Worm (Caenorhabditis elegans) whole organism, mixed stage, embryonic: ENCODE results near the gene gtl-2.

Source experiments
- ceh-83 ChIP-seq: fragments of 200-800 bp; sonication (Bioruptor generic); optimal IDR thresholded peaks from 2 replicates; lab custom pipeline; 2018; ENCODE audit warnings: mild to moderate bottlenecking, missing genetic modification characterization, missing compliant biosample characterization
- elt-1 ChIP-seq: sonication (generic microtip); optimal IDR thresholded peaks from 2 replicates; lab custom pipeline; 2017; ENCODE audit warnings: missing genetic modification characterization, mild to moderate bottlenecking, missing compliant biosample characterization, antibody characterized with exemption, moderate library complexity, borderline replicate concordance; ENCODE audit not compliant: insufficient read depth
- elt-3 ChIP-seq: fragments of 150-350 bp; optimal IDR thresholded peaks from 2 replicates; lab custom pipeline; 2014; ENCODE audit warnings: missing biosample characterization, missing genetic modification characterization
- hlh-1 ChIP-seq: fragments of 150-350 bp; optimal IDR thresholded peaks from 2 replicates; lab custom pipeline; 2014; ENCODE audit warnings: missing biosample characterization, missing genetic modification reagents, missing genetic modification characterization
- lsy-2 ChIP-seq: fragments of 150-350 bp; optimal IDR thresholded peaks from 2 replicates; lab custom pipeline; 2014; ENCODE audit warnings: missing biosample characterization, missing genetic modification characterization
- mab-5 ChIP-seq: fragments of 150-350 bp; optimal IDR thresholded peaks from 2 replicates; lab custom pipeline; 2014; ENCODE audit warnings: missing biosample characterization, missing genetic modification characterization
- nhr-12 ChIP-seq: fragments of 150-350 bp; optimal IDR thresholded peaks from 2 replicates; lab custom pipeline; 2014; ENCODE audit warnings: missing biosample characterization, missing genetic modification characterization
- nhr-28 ChIP-seq: fragments of 150-350 bp; optimal IDR thresholded peaks from 2 replicates; lab custom pipeline; 2014; ENCODE audit warnings: missing biosample characterization, missing genetic modification characterization
- nhr-76 ChIP-seq: sonication (generic microtip); optimal IDR thresholded peaks from 2 replicates; lab custom pipeline; 2017; ENCODE audit warnings: missing biosample characterization, missing genetic modification characterization
- pha-4 ChIP-seq: fragments of 150-350 bp; optimal IDR thresholded peaks from 2 replicates; lab custom pipeline; 2018; ENCODE audit warnings: missing biosample characterization, missing genetic modification reagents, missing genetic modification characterization
- snpc-4 ChIP-seq: fragments of 150-350 bp; optimal IDR thresholded peaks from 2 replicates; lab custom pipeline; 2014; ENCODE audit warnings: missing biosample characterization, missing genetic modification characterization
- tbx-8 ChIP-seq: fragments of 200-800 bp; sonication (Bioruptor generic); optimal IDR thresholded peaks from 2 replicates; lab custom pipeline; 2018; ENCODE audit warnings: mild to moderate bottlenecking, missing genetic modification characterization, moderate library complexity, missing compliant biosample characterization
- unc-62 ChIP-seq: fragments of 150-350 bp; optimal IDR thresholded peaks from 2 replicates; lab custom pipeline; 2014; ENCODE audit warnings: missing biosample characterization, missing genetic modification reagents, missing genetic modification characterization
- zip-8 ChIP-seq: fragments of 150-350 bp; optimal IDR thresholded peaks from 2 replicates; lab custom pipeline; 2014; ENCODE audit warnings: missing biosample characterization, missing genetic modification characterization

- no peak for TF ChIP-seq hlh-1 (tag; lab: Kevin White, UChicago)
- TF ChIP-seq lsy-2, result no peak
- no peak for TF ChIP-seq unc-62 (GFP tag; lab: Kevin White, UChicago)
- TF ChIP-seq ceh-83, result no peak
- TF ChIP-seq nhr-76 (tag; lab: Kevin White, UChicago), result no peak
- no peak for TF ChIP-seq snpc-4 (tag; lab: Kevin White, UChicago)
- TF ChIP-seq pha-4 (tag; lab: Kevin White, UChicago), result no peak
- TF ChIP-seq nhr-28, result no peak
- no peak for TF ChIP-seq elt-3
- no peak for TF ChIP-seq mab-5 (tag; lab: Kevin White, UChicago)
- TF ChIP-seq nhr-12, result no peak
- TF ChIP-seq elt-1 (tag; lab: Kevin White, UChicago), result no peak
- no peak for TF ChIP-seq zip-8
- TF ChIP-seq tbx-8 (GFP tag; lab: Kevin White, UChicago), result no peak
These were observed 33.3 kb downstream of the gtl-2 start, which contains the start of gene B0035.13 for ce11 chrIV:11306548-11306947.
